Worm (Caenorhabditis elegans) whole organism, L2 larva: ENCODE data around the gene pak-2.

Source experiments
- ceh-16 ChIP-seq: fragments of 150-350 bp; optimal IDR thresholded peaks from 2 replicates; lab custom pipeline; 2014; ENCODE audit warnings: missing biosample characterization, missing genetic modification characterization
- elt-3 ChIP-seq: sonication (generic microtip); optimal IDR thresholded peaks from 2 replicates; lab custom pipeline; 2017; ENCODE audit warnings: missing biosample characterization, missing genetic modification characterization
- lin-39 ChIP-seq: fragments of 150-350 bp; optimal IDR thresholded peaks from 2 replicates; lab custom pipeline; 2014; ENCODE audit warnings: missing biosample characterization, missing genetic modification reagents, missing genetic modification characterization
- nhr-12 ChIP-seq: fragments of 150-350 bp; optimal IDR thresholded peaks from 2 replicates; lab custom pipeline; 2014; ENCODE audit warnings: missing biosample characterization, missing genetic modification characterization
- nhr-237 ChIP-seq: fragments of 150-350 bp; optimal IDR thresholded peaks from 2 replicates; lab custom pipeline; 2014; ENCODE audit warnings: missing biosample characterization, missing genetic modification characterization
- snpc-4 ChIP-seq: fragments of 150-350 bp; optimal IDR thresholded peaks from 2 replicates; lab custom pipeline; 2014; ENCODE audit warnings: missing biosample characterization, missing genetic modification characterization
- unc-62 ChIP-seq: fragments of 150-350 bp; optimal IDR thresholded peaks from 2 replicates; lab custom pipeline; 2014; ENCODE audit warnings: missing biosample characterization, missing genetic modification reagents, missing genetic modification characterization
- zag-1 ChIP-seq: fragments of 150-350 bp; optimal IDR thresholded peaks from 2 replicates; lab custom pipeline; 2014; ENCODE audit warnings: missing biosample characterization, missing genetic modification characterization

ce11 chrV:11080345-11081102, 41.3 kb upstream of the pak-2 start, which contains the start of gene act-1:
- no peak for TF ChIP-seq ceh-16 (tag; lab: Kevin White, UChicago)
- TF ChIP-seq snpc-4 (tag; lab: Kevin White, UChicago) = no peak
- no peak for TF ChIP-seq unc-62 (GFP tag; lab: Kevin White, UChicago)
- TF ChIP-seq nhr-237 (tag; lab: Kevin White, UChicago) = no peak
- TF ChIP-seq lin-39 = no peak
- no peak for TF ChIP-seq nhr-12 (tag; lab: Kevin White, UChicago)
- TF ChIP-seq elt-3 = no peak
- TF ChIP-seq zag-1 = no peak
